Worm (Caenorhabditis elegans) whole organism, L3 larva: Measurements from ENCODE around the gene somi-1.

Source experiments
- ama-1 ChIP-seq: fragments of 150-350 bp; optimal IDR thresholded peaks from 2 replicates; lab custom pipeline; 2018
- sea-2 ChIP-seq: fragments of 150-350 bp; sonication (generic microtip); optimal IDR thresholded peaks from 4 replicates; lab custom pipeline; 2014; ENCODE audit warnings: missing biosample characterization, missing genetic modification reagents, missing genetic modification characterization
- snpc-4 ChIP-seq: fragments of 150-350 bp; optimal IDR thresholded peaks from 2 replicates; lab custom pipeline; 2014; ENCODE audit warnings: missing biosample characterization, missing genetic modification characterization

DNA sequence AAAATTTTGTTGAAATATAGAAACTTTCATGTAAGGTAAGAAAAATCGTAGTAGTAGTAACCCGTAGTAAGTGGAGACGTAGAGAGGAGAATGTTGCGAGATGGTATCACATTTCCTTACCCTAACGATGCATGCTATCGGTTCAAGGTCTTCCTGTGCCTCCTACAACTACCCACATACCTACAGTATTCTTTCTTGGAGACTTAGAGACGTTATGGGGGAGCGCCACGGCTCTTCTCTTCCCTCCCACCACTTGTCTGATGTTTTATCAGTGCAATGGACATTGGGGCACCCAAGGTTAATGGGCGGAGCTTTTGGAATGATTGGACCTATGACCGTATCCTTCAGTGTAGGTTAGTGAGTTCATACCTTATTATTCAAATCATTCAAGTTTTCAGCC lies 259 bp downstream of the somi-1 start:
- no peak for TF ChIP-seq snpc-4 (tag; lab: Kevin White, UChicago)
- no peak for TF ChIP-seq ama-1
- TF ChIP-seq sea-2 (GFP tag; lab: Kevin White, UChicago) = no peak
